Worm (Caenorhabditis elegans) whole organism, L4 larva: Measurements from ENCODE around the gene F15G9.2.

Experiments used
- T20F7.1 ChIP-seq: fragments of 200-800 bp; sonication (Bioruptor generic); optimal IDR thresholded peaks from 2 replicates; lab custom pipeline; 2018; ENCODE audit warnings: mild to moderate bottlenecking, missing genetic modification characterization, missing compliant biosample characterization
- dve-1 ChIP-seq: sonication (generic microtip); optimal IDR thresholded peaks from 2 replicates; lab custom pipeline; 2017; ENCODE audit warnings: antibody characterized with exemption, mild to moderate bottlenecking, missing genetic modification characterization, missing compliant biosample characterization; ENCODE audit not compliant: insufficient read depth
- fos-1 ChIP-seq: fragments of 150-350 bp; optimal IDR thresholded peaks from 2 replicates; lab custom pipeline; 2014; ENCODE audit warnings: missing biosample characterization, missing genetic modification characterization
- mdl-1 ChIP-seq, 2 experiments: fragments of 150-350 bp in 1 of 2; sonication (generic microtip) in 1 of 2; optimal IDR thresholded peaks; 2 replicates each; lab custom pipeline; 2014 to 2017; ENCODE audit warnings: missing biosample characterization in 2 of 2, missing genetic modification characterization in 2 of 2
- pqm-1 ChIP-seq: sonication (generic microtip); optimal IDR thresholded peaks from 2 replicates; lab custom pipeline; 2017; ENCODE audit warnings: missing biosample characterization, missing genetic modification characterization
- skn-1 ChIP-seq: fragments of 150-350 bp; optimal IDR thresholded peaks from 2 replicates; lab custom pipeline; 2014; ENCODE audit warnings: missing biosample characterization, missing genetic modification characterization
- snpc-4 ChIP-seq: fragments of 150-350 bp; optimal IDR thresholded peaks from 2 replicates; lab custom pipeline; 2014; ENCODE audit warnings: missing biosample characterization, missing genetic modification characterization
- unc-130 ChIP-seq: sonication (generic microtip); optimal IDR thresholded peaks from 2 replicates; lab custom pipeline; 2016; ENCODE audit warnings: missing genetic modification reagents, missing genetic modification characterization, missing compliant biosample characterization
- zag-1 ChIP-seq: fragments of 150-350 bp; optimal IDR thresholded peaks from 2 replicates; lab custom pipeline; 2014; ENCODE audit warnings: missing biosample characterization, missing genetic modification characterization
- ztf-11 ChIP-seq: fragments of 150-350 bp; optimal IDR thresholded peaks from 2 replicates; lab custom pipeline; 2014; ENCODE audit warnings: missing biosample characterization, missing genetic modification characterization

ce11 chrX:9674799-9675198 lies 38.7 kb downstream of the F15G9.2 start, which contains the start of gene C43C3.4:
- TF ChIP-seq ztf-11 (tag; lab: Kevin White, UChicago): no peak
- TF ChIP-seq snpc-4 (tag; lab: Kevin White, UChicago): no peak
- TF ChIP-seq T20F7.1 (GFP tag; lab: Kevin White, UChicago): no peak
- no peak for TF ChIP-seq mdl-1 (tag; optimal IDR thresholded peaks at IDR 0.05; lab: Kevin White, UChicago)
- no peak for TF ChIP-seq unc-130
- TF ChIP-seq dve-1 (tag; lab: Kevin White, UChicago): no peak
- no peak for TF ChIP-seq skn-1 (tag; lab: Kevin White, UChicago)
- TF ChIP-seq fos-1 (tag; lab: Kevin White, UChicago): no peak
- TF ChIP-seq pqm-1 (tag; lab: Kevin White, UChicago): no peak
- TF ChIP-seq zag-1 (tag; lab: Kevin White, UChicago): no peak
